Worm (Caenorhabditis elegans) whole organism, L4 larva: ENCODE measurements around the gene unc-78.
A peak's percentile ranks its signal among the peaks of the same experiment; 100 is the strongest.

Experiments
- D1046.2 ChIP-seq: fragments of 200-800 bp; sonication (Bioruptor generic); IDR thresholded peaks from 2 replicates; pipeline ENCODE4 v1.3.6; 2022; ENCODE audit warnings: missing genetic modification characterization, missing compliant biosample characterization
- F10B5.3 ChIP-seq: sonication (generic microtip); optimal IDR thresholded peaks from 2 replicates; lab custom pipeline; 2016; ENCODE audit warnings: mild to moderate bottlenecking, missing genetic modification characterization, missing compliant biosample characterization
- T20F7.1 ChIP-seq: fragments of 200-800 bp; sonication (Bioruptor generic); optimal IDR thresholded peaks from 2 replicates; lab custom pipeline; 2018; ENCODE audit warnings: mild to moderate bottlenecking, missing genetic modification characterization, missing compliant biosample characterization
- T26A8.4 ChIP-seq: fragments of 200-800 bp; sonication (Bioruptor generic); IDR thresholded peaks from 2 replicates; pipeline ENCODE4 v1.3.6; 2022; ENCODE audit warnings: missing genetic modification characterization, missing compliant biosample characterization
- ZK337.2 ChIP-seq: fragments of 200-800 bp; sonication (Bioruptor generic); IDR thresholded peaks from 2 replicates; pipeline ENCODE4 v1.3.6; 2022; ENCODE audit warnings: missing genetic modification reagents, missing genetic modification characterization, missing compliant biosample characterization
- ZK546.5 ChIP-seq, 2 experiments: sonication (generic microtip); optimal IDR thresholded peaks; 2 replicates each; lab custom pipeline; 2017; ENCODE audit warnings: missing biosample characterization in 2 of 2, missing genetic modification characterization in 2 of 2
- aha-1 ChIP-seq: fragments of 150-350 bp; peaks from one replicate; lab custom pipeline; 2014; ENCODE audit warnings: missing biosample characterization, missing genetic modification characterization
- aly-2 ChIP-seq: sonication (generic microtip); optimal IDR thresholded peaks from 2 replicates; lab custom pipeline; 2018; ENCODE audit warnings: missing biosample characterization, missing genetic modification characterization
- ama-1 ChIP-seq: fragments of 150-350 bp; optimal IDR thresholded peaks from 2 replicates; lab custom pipeline; 2014; ENCODE audit warnings: inconsistent platforms, mixed read lengths
- attf-4 ChIP-seq: sonication (generic microtip); optimal IDR thresholded peaks from 3 replicates; lab custom pipeline; 2017; ENCODE audit warnings: missing biosample characterization, missing genetic modification characterization
- ceh-20 ChIP-seq: fragments of 200-800 bp; sonication (Bioruptor generic); IDR thresholded peaks from 2 replicates; pipeline ENCODE4 v1.3.6; 2022; ENCODE audit warnings: missing genetic modification reagents, missing genetic modification characterization, missing compliant biosample characterization
- ceh-32 ChIP-seq: sonication (generic microtip); optimal IDR thresholded peaks from 2 replicates; lab custom pipeline; 2016; ENCODE audit warnings: mild to moderate bottlenecking, missing genetic modification characterization, missing compliant biosample characterization; ENCODE audit not compliant: poor library complexity
- ces-1 ChIP-seq: fragments of 150-350 bp; sonication (generic microtip); optimal IDR thresholded peaks from 4 replicates; lab custom pipeline; 2014; ENCODE audit warnings: missing biosample characterization, missing genetic modification reagents, missing genetic modification characterization
- cey-2 ChIP-seq: sonication (generic microtip); optimal IDR thresholded peaks from 3 replicates; lab custom pipeline; 2017; ENCODE audit warnings: missing genetic modification characterization, mild to moderate bottlenecking, missing compliant biosample characterization, antibody characterized with exemption, borderline replicate concordance; ENCODE audit not compliant: insufficient read depth
- fos-1 ChIP-seq: fragments of 150-350 bp; optimal IDR thresholded peaks from 2 replicates; lab custom pipeline; 2014; ENCODE audit warnings: missing biosample characterization, missing genetic modification characterization
- hif-1 ChIP-seq, 2 experiments: sonication (generic microtip); optimal IDR thresholded peaks; 2 replicates each; lab custom pipeline; 2016 to 2017; ENCODE audit warnings: missing compliant biosample characterization in 2 of 2, missing genetic modification characterization in 2 of 2, missing genetic modification reagents in 2 of 2, missing genotype in 2 of 2, mild to moderate bottlenecking in 1 of 2
- lin-1 ChIP-seq: fragments of 200-800 bp; sonication (Bioruptor generic); IDR thresholded peaks from 2 replicates; pipeline ENCODE4 v1.3.6; 2022; ENCODE audit warnings: missing genetic modification reagents, missing genetic modification characterization, missing compliant biosample characterization
- lin-39 ChIP-seq: fragments of 150-350 bp; optimal IDR thresholded peaks from 2 replicates; lab custom pipeline; 2014; ENCODE audit warnings: missing biosample characterization, missing genetic modification reagents, missing genetic modification characterization
- mdl-1 ChIP-seq, 2 experiments: fragments of 150-350 bp in 1 of 2; sonication (generic microtip) in 1 of 2; optimal IDR thresholded peaks; 2 replicates each; lab custom pipeline; 2014 to 2017; ENCODE audit warnings: missing biosample characterization in 2 of 2, missing genetic modification characterization in 2 of 2
- mdt-29 ChIP-seq: fragments of 200-800 bp; sonication (Bioruptor generic); IDR thresholded peaks from 2 replicates; pipeline ENCODE4 v1.3.6; 2022; ENCODE audit warnings: missing genetic modification reagents, missing genetic modification characterization, missing compliant biosample characterization
- nhr-102 ChIP-seq: sonication (generic microtip); optimal IDR thresholded peaks from 2 replicates; lab custom pipeline; 2016; ENCODE audit warnings: mild to moderate bottlenecking, missing genetic modification characterization, moderate library complexity, missing compliant biosample characterization
- nhr-237 ChIP-seq: sonication (generic microtip); optimal IDR thresholded peaks from 2 replicates; lab custom pipeline; 2017; ENCODE audit warnings: missing biosample characterization, missing genetic modification characterization
- nhr-41 ChIP-seq: fragments of 200-800 bp; sonication (Bioruptor generic); IDR thresholded peaks from 2 replicates; pipeline ENCODE4 v1.3.6; 2022; ENCODE audit warnings: missing genetic modification reagents, missing genetic modification characterization, missing compliant biosample characterization
- nhr-77 ChIP-seq: fragments of 150-350 bp; optimal IDR thresholded peaks from 2 replicates; lab custom pipeline; 2014; ENCODE audit warnings: missing biosample characterization, missing genetic modification characterization
- php-3 ChIP-seq: fragments of 200-800 bp; sonication (Bioruptor generic); IDR thresholded peaks from 2 replicates; pipeline ENCODE4 v1.3.6; 2022; ENCODE audit warnings: missing genetic modification reagents, missing genetic modification characterization, missing compliant biosample characterization
- pqm-1 ChIP-seq: sonication (generic microtip); optimal IDR thresholded peaks from 2 replicates; lab custom pipeline; 2017; ENCODE audit warnings: missing biosample characterization, missing genetic modification characterization
- rbr-2 ChIP-seq: sonication (generic microtip); optimal IDR thresholded peaks from 2 replicates; lab custom pipeline; 2016; ENCODE audit warnings: missing genotype, missing genetic modification characterization, missing compliant biosample characterization
- sdz-12 ChIP-seq: fragments of 200-800 bp; sonication (Bioruptor generic); optimal IDR thresholded peaks from 2 replicates; lab custom pipeline; 2018; ENCODE audit warnings: mild to moderate bottlenecking, missing genetic modification characterization, missing compliant biosample characterization
- snpc-4 ChIP-seq: fragments of 150-350 bp; optimal IDR thresholded peaks from 2 replicates; lab custom pipeline; 2014; ENCODE audit warnings: missing biosample characterization, missing genetic modification characterization
- spr-1 ChIP-seq: sonication (generic microtip); optimal IDR thresholded peaks from 2 replicates; lab custom pipeline; 2016; ENCODE audit warnings: mild to moderate bottlenecking, missing genetic modification characterization, missing compliant biosample characterization
- spr-3 ChIP-seq: fragments of 200-800 bp; sonication (Bioruptor generic); optimal IDR thresholded peaks from 2 replicates; lab custom pipeline; 2018; ENCODE audit warnings: mild to moderate bottlenecking, missing genetic modification characterization, missing compliant biosample characterization
- unc-62 ChIP-seq, 3 experiments: fragments of 150-350 bp in 1 of 3; sonication (generic microtip); optimal IDR thresholded peaks in 2 of 3; peaks in 1 of 3; 1 replicate in 1 of 3; 2 replicates in 2 of 3; lab custom pipeline; 2014 to 2017; ENCODE audit warnings: missing biosample characterization in 3 of 3, missing genetic modification characterization in 3 of 3, missing genetic modification reagents in 3 of 3, missing genotype in 1 of 3
- zag-1 ChIP-seq: fragments of 150-350 bp; optimal IDR thresholded peaks from 2 replicates; lab custom pipeline; 2014; ENCODE audit warnings: missing biosample characterization, missing genetic modification characterization
- ztf-7 ChIP-seq: fragments of 150-350 bp; optimal IDR thresholded peaks from 2 replicates; lab custom pipeline; 2014; ENCODE audit warnings: missing biosample characterization, missing genetic modification characterization

The unc-78 gene

ce11 chrX:3399917-3400316 lies 11.5 kb downstream of the unc-78 start, which contains the start of gene cht-1:
Gene cht-1, minus strand, starts transcription at chrX:3400017.
- TF ChIP-seq nhr-237 (no peak), nhr-102 (tag; lab: Kevin White, UChicago) (no peak), attf-4 (tag; lab: Kevin White, UChicago) (no peak), ZK337.2 (no peak), ztf-7 (tag; lab: Kevin White, UChicago) (no peak), spr-3 (GFP tag; lab: Kevin White, UChicago) (no peak), cey-2 (tag; lab: Kevin White, UChicago) (no peak), nhr-77 (tag; lab: Kevin White, UChicago) (no peak), ama-1 (no peak), hif-1 (tag; optimal IDR thresholded peaks at IDR 0.05; lab: Kevin White, UChicago) (no peak), zag-1 (tag; lab: Kevin White, UChicago) (no peak), fos-1 (no peak), pqm-1 (tag; lab: Kevin White, UChicago) (no peak), mdt-29 (GFP tag; lab: Robert Waterston, UW) (no peak), lin-39 (no peak), ceh-20 (GFP tag; lab: Robert Waterston, UW) (no peak), snpc-4 (no peak)
- TF ChIP-seq, all 104 proteins: peak for 0

ce11 chrX:3396735-3397134 lies 14.7 kb downstream of the unc-78 start:
- TF ChIP-seq ces-1 (GFP tag; lab: Kevin White, UChicago) = no peak
- TF ChIP-seq ztf-7 (tag; lab: Kevin White, UChicago) = no peak
- no peak for TF ChIP-seq nhr-41 (GFP tag; lab: Robert Waterston, UW)
- TF ChIP-seq php-3 (GFP tag; lab: Robert Waterston, UW) = no peak
- TF ChIP-seq aha-1 (tag; lab: Kevin White, UChicago) = peak; percentile 29
- TF ChIP-seq nhr-102 (tag; lab: Kevin White, UChicago) = no peak

DNA sequence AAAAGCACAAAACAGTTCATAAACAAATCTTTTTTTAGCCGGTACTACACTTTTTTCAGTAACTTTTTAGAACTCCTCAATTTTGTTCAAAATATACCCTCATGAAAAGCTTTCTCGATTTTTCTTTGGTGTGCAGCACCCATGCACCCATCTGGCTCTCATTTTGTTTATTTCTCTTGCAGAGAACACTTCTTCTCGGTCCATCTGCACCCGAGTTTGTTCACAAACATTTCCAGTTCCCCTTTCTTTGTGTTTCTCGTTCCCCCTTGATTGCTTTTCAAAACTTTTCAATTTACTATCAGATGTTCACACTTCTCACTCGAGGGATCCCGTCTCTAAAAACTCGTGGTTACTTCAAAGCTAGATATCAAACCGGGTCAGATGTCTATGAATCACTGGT lies 17.9 kb downstream of the unc-78 start, which contains the start of gene slcf-2:
TSS of gene slcf-2 (plus strand) at position 301 of the 400 bp plus-strand sequence.
- TF ChIP-seq mdl-1 (tag; optimal IDR thresholded peaks at IDR 0.05; lab: Kevin White, UChicago) (no peak), ZK546.5 (tag; optimal IDR thresholded peaks at IDR 0.05; lab: Kevin White, UChicago) (no peak), T20F7.1 (GFP tag; lab: Kevin White, UChicago) (no peak), ama-1 (no peak), nhr-237 (no peak), ceh-32 (no peak), spr-1 (tag; lab: Kevin White, UChicago) (no peak), lin-1 (no peak), aly-2 (tag; lab: Kevin White, UChicago) (no peak), sdz-12 (GFP tag; lab: Kevin White, UChicago) (no peak), pqm-1 (tag; lab: Kevin White, UChicago) (no peak), rbr-2 (tag; lab: Kevin White, UChicago) (no peak)
- TF ChIP-seq, all 104 proteins: peak for 0

DNA sequence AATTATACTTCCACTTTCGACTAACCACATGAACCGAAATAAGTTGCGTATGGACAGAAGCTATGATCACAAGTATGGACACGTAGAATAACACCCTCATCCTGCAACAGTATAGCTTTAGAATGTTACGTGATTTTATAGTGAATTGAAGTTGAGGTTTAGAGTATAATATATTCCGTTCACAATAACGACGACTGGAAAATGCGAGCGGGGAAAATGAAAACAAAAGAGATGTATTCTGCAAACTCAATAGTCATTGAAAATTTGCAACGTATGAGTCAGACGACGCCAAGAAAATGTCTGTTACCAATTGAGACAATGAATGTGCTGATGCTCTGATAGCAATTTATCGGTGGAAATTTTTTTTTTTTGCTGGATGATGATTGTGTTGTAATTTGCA lies 26.1 kb downstream of the unc-78 start, which contains the start of gene acp-1:
TSS of gene acp-1 (minus strand) at position 101 of the 400 bp plus-strand sequence.
- no peak for TF ChIP-seq F10B5.3 (tag; lab: Kevin White, UChicago)
- peak in 1 of 2 experiments; percentile 43 for TF ChIP-seq unc-62 (GFP tag; optimal IDR thresholded peaks at IDR 0.05 in 1 of 2; lab: Kevin White, UChicago)
- no peak for TF ChIP-seq unc-62 (tag; optimal IDR thresholded peaks at IDR 0.05; lab: Kevin White, UChicago)
- TF ChIP-seq, all 104 proteins: peak for 1

DNA sequence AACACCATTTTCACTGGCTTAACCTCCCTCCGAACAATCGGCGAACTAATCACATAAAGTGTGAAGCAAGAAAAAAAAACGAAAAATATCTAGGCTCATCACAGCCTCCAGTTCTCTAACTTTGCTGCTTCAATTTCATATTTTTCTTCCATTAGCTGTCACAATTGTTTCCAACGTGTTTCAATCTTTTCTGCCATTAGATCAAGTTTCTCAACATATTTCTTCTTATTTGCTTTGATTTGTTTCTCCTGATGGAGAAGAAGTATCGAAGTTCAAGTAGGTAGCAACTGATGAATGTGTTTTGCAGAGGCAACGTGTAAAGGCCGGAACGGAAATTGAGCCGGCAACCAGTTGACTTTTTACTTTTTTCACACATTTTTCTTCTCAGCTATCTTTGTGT lies 31.2 kb downstream of the unc-78 start, which contains the start of gene ZK563.7:
TSS of gene ZK563.7 (plus strand) at position 301 of the 400 bp plus-strand sequence.
- TF ChIP-seq D1046.2 (GFP tag; lab: Robert Waterston, UW) = no peak
- TF ChIP-seq T26A8.4 (GFP tag; lab: Robert Waterston, UW) = no peak
- TF ChIP-seq fos-1 = no peak
